Fruit fly (Drosophila melanogaster) whole organism, embryonic: Measurements from ENCODE around the gene soti.

Source experiments
- Awh ChIP-seq: fragments of 200-800 bp; sonication (Bioruptor generic); IDR thresholded peaks from 2 replicates; pipeline ENCODE4, ENCODE4 v1.3.6; 2022; ENCODE audit warnings: missing biosample characterization, missing genetic modification characterization
- Bdp1 ChIP-seq: fragments of 200-800 bp; sonication (Bioruptor generic); optimal IDR thresholded peaks from 3 replicates; lab custom pipeline; 2016; ENCODE audit warnings: missing biosample characterization, missing genetic modification characterization
- CG10543 ChIP-seq: fragments of 200-800 bp; sonication (Bioruptor generic); optimal IDR thresholded peaks from 3 replicates; lab custom pipeline; 2017; ENCODE audit warnings: missing biosample characterization, mild to moderate bottlenecking, missing genetic modification characterization, moderate library complexity
- CG12155 ChIP-seq: fragments of 200-800 bp; sonication (Bioruptor generic); optimal IDR thresholded peaks from 3 replicates; lab custom pipeline; 2016; ENCODE audit warnings: missing biosample characterization, missing genetic modification characterization
- CG13424 ChIP-seq: fragments of 200-800 bp; sonication (Bioruptor generic); optimal IDR thresholded peaks from 2 replicates; lab custom pipeline; 2019; ENCODE audit warnings: missing biosample characterization, mild to moderate bottlenecking, missing genetic modification characterization, moderate library complexity
- CG15073 ChIP-seq: fragments of 200-800 bp; sonication (Bioruptor generic); optimal IDR thresholded peaks from 2 replicates; lab custom pipeline; 2016; ENCODE audit warnings: missing biosample characterization, missing genetic modification characterization
- CG1602 ChIP-seq: fragments of 200-800 bp; sonication (Bioruptor generic); optimal IDR thresholded peaks from 3 replicates; lab custom pipeline; 2016; ENCODE audit warnings: missing biosample characterization, missing genetic modification characterization
- CG16815 ChIP-seq: fragments of 200-800 bp; sonication (Bioruptor generic); optimal IDR thresholded peaks from 3 replicates; lab custom pipeline; 2017; ENCODE audit warnings: missing biosample characterization, mild to moderate bottlenecking, missing genetic modification characterization
- CG18599 ChIP-seq: fragments of 200-800 bp; sonication (Bioruptor generic); optimal IDR thresholded peaks from 3 replicates; lab custom pipeline; 2017; ENCODE audit warnings: missing biosample characterization, missing genetic modification characterization, mild to moderate bottlenecking, moderate library complexity, missing genetic modification reagents
- CG3281 ChIP-seq: fragments of 200-800 bp; sonication (Bioruptor generic); optimal IDR thresholded peaks from 3 replicates; lab custom pipeline; 2017; ENCODE audit warnings: missing biosample characterization, mild to moderate bottlenecking, missing genetic modification characterization
- CG4282 ChIP-seq: fragments of 200-800 bp; sonication (Bioruptor generic); optimal IDR thresholded peaks from 2 replicates; lab custom pipeline; 2016; ENCODE audit warnings: missing biosample characterization, missing genetic modification characterization
- CG4854 ChIP-seq: fragments of 200-800 bp; sonication (Bioruptor generic); optimal IDR thresholded peaks from 2 replicates; lab custom pipeline; 2016; ENCODE audit warnings: missing biosample characterization, missing genetic modification characterization, inconsistent platforms
- CG5180 ChIP-seq: fragments of 200-800 bp; sonication (Bioruptor generic); optimal IDR thresholded peaks from 3 replicates; lab custom pipeline; 2017; ENCODE audit warnings: missing biosample characterization, missing genetic modification characterization, mild to moderate bottlenecking, moderate library complexity, missing genetic modification reagents
- CG7745 ChIP-seq: fragments of 200-800 bp; sonication (Bioruptor generic); optimal IDR thresholded peaks from 2 replicates; lab custom pipeline; 2018; ENCODE audit warnings: missing biosample characterization, mild to moderate bottlenecking, missing genetic modification characterization, moderate library complexity
- CG8388 ChIP-seq: fragments of 200-800 bp; sonication (Bioruptor generic); optimal IDR thresholded peaks from 2 replicates; lab custom pipeline; 2019; ENCODE audit warnings: missing biosample characterization, mild to moderate bottlenecking, missing genetic modification characterization, moderate library complexity
- CG9215 ChIP-seq: fragments of 200-800 bp; sonication (Bioruptor generic); IDR thresholded peaks from 2 replicates; pipeline ENCODE4 v1.3.6; 2022; ENCODE audit warnings: missing biosample characterization, missing genetic modification characterization
- CG9932 ChIP-seq: fragments of 200-800 bp; sonication (Bioruptor generic); IDR thresholded peaks from 2 replicates; pipeline ENCODE4 v1.3.6; 2022; ENCODE audit warnings: missing biosample characterization, missing genetic modification characterization
- CkIIα-i1 ChIP-seq: fragments of 200-800 bp; sonication (Bioruptor generic); IDR thresholded peaks from 2 replicates; pipeline ENCODE4 v1.3.6; 2022; ENCODE audit warnings: missing biosample characterization, missing genetic modification characterization
- D19A ChIP-seq: fragments of 200-800 bp; optimal IDR thresholded peaks from 3 replicates; lab custom pipeline; 2019; ENCODE audit warnings: missing biosample characterization, mild to moderate bottlenecking, missing genetic modification characterization, moderate library complexity
- Deaf1 ChIP-seq: fragments of 200-800 bp; optimal IDR thresholded peaks from 3 replicates; lab custom pipeline; 2019; ENCODE audit warnings: missing biosample characterization, mild to moderate bottlenecking, missing genetic modification characterization, moderate library complexity
- Doc3 ChIP-seq: fragments of 200-800 bp; sonication (Bioruptor generic); IDR thresholded peaks from 3 replicates; pipeline ENCODE4 v1.3.6; 2022; ENCODE audit warnings: missing biosample characterization, missing genetic modification characterization; ENCODE audit not compliant: partially characterized antibody
- Drgx ChIP-seq: fragments of 200-800 bp; sonication (Bioruptor generic); IDR thresholded peaks from 2 replicates; pipeline ENCODE4 v1.3.6; 2022; ENCODE audit warnings: missing biosample characterization, missing genetic modification characterization
- Elba2 ChIP-seq: fragments of 200-800 bp; sonication (Bioruptor generic); optimal IDR thresholded peaks from 3 replicates; lab custom pipeline; 2016; ENCODE audit warnings: missing biosample characterization, missing genetic modification characterization
- Ets97D ChIP-seq: fragments of 200-800 bp; sonication (Bioruptor generic); optimal IDR thresholded peaks from 3 replicates; lab custom pipeline; 2016; ENCODE audit warnings: missing biosample characterization, missing genetic modification characterization
- Fer1 ChIP-seq: fragments of 200-800 bp; sonication (Bioruptor generic); optimal IDR thresholded peaks from 2 replicates; lab custom pipeline; 2017; ENCODE audit warnings: missing biosample characterization, mild to moderate bottlenecking, missing genetic modification characterization
- H15 ChIP-seq: fragments of 200-800 bp; sonication (Bioruptor generic); IDR thresholded peaks from 3 replicates; pipeline ENCODE4 v1.3.6; 2022; ENCODE audit warnings: missing biosample characterization, missing genetic modification characterization
- HmgZ ChIP-seq: fragments of 200-800 bp; sonication (Bioruptor generic); optimal IDR thresholded peaks from 2 replicates; lab custom pipeline; 2018; ENCODE audit warnings: missing biosample characterization, mild to moderate bottlenecking, missing genetic modification characterization
- Jarid2 ChIP-seq: fragments of 200-800 bp; sonication (Bioruptor generic); optimal IDR thresholded peaks from 3 replicates; lab custom pipeline; 2017; ENCODE audit warnings: mild to moderate bottlenecking, missing biosample characterization, missing genetic modification reagents, missing genetic modification characterization
- Med ChIP-seq: fragments of 200-800 bp; sonication (Bioruptor generic); peaks from one replicate; lab custom pipeline; 2016; ENCODE audit warnings: missing biosample characterization, missing genetic modification characterization, mild to moderate bottlenecking, inconsistent platforms, moderate library complexity
- Usf ChIP-seq: fragments of 200-800 bp; sonication (Bioruptor generic); optimal IDR thresholded peaks from 2 replicates; lab custom pipeline; 2017; ENCODE audit warnings: missing genotype, missing biosample characterization, missing genetic modification characterization
- Vsx1 ChIP-seq: fragments of 200-800 bp; sonication (Bioruptor generic); optimal IDR thresholded peaks from 2 replicates; lab custom pipeline; 2017; ENCODE audit warnings: missing biosample characterization, mild to moderate bottlenecking, missing genetic modification characterization, missing genetic modification reagents
- abd-A ChIP-seq: fragments of 200-800 bp; sonication (Bioruptor generic); optimal IDR thresholded peaks from 3 replicates; lab custom pipeline; 2019; ENCODE audit warnings: missing biosample characterization, mild to moderate bottlenecking, missing genetic modification characterization, moderate library complexity
- chm ChIP-seq: fragments of 200-800 bp; sonication (Bioruptor generic); IDR thresholded peaks from 2 replicates; pipeline ENCODE4 v1.3.6; 2022; ENCODE audit warnings: missing biosample characterization, missing genetic modification characterization
- gsb ChIP-seq: fragments of 200-800 bp; sonication (Bioruptor generic); IDR thresholded peaks from 2 replicates; pipeline ENCODE4 v1.3.6; 2022; ENCODE audit warnings: missing biosample characterization, missing genetic modification characterization
- hb ChIP-seq: fragments of 200-800 bp; sonication (Bioruptor generic); IDR thresholded peaks from 3 replicates; pipeline ENCODE4 v1.3.6; 2022; ENCODE audit warnings: missing biosample characterization, missing genetic modification characterization; ENCODE audit not compliant: partially characterized antibody
- hth ChIP-seq: fragments of >200 bp; optimal IDR thresholded peaks from 2 replicates; lab custom pipeline; 2017; ENCODE audit warnings: inconsistent platforms
- kay ChIP-seq: fragments of 200-800 bp; sonication (Bioruptor generic); optimal IDR thresholded peaks from 2 replicates; lab custom pipeline; 2016; ENCODE audit warnings: missing biosample characterization, missing genetic modification characterization
- lbe ChIP-seq: fragments of 200-800 bp; sonication (Bioruptor generic); optimal IDR thresholded peaks from 2 replicates; lab custom pipeline; 2016; ENCODE audit warnings: missing biosample characterization, mild to moderate bottlenecking, missing genetic modification characterization
- oc ChIP-seq: fragments of 200-800 bp; sonication (Bioruptor generic); optimal IDR thresholded peaks from 2 replicates; lab custom pipeline; 2018; ENCODE audit warnings: missing biosample characterization, mild to moderate bottlenecking, missing genetic modification characterization, moderate library complexity
- odd ChIP-seq: fragments of 200-800 bp; sonication (Bioruptor generic); optimal IDR thresholded peaks from 2 replicates; lab custom pipeline; 2017; ENCODE audit warnings: missing biosample characterization, mild to moderate bottlenecking, missing genetic modification characterization
- otp ChIP-seq: fragments of 200-800 bp; sonication (Bioruptor generic); IDR thresholded peaks from 3 replicates; pipeline ENCODE4, ENCODE4 v1.3.6; 2022; ENCODE audit warnings: missing biosample characterization, missing genetic modification characterization
- pb ChIP-seq: fragments of 200-800 bp; sonication (Bioruptor generic); optimal IDR thresholded peaks from 3 replicates; lab custom pipeline; 2016; ENCODE audit warnings: missing biosample characterization, missing genetic modification characterization
- prd ChIP-seq, 3 experiments: fragments of >200 bp in 2 of 3; fragments of 200-800 bp in 1 of 3; sonication (Bioruptor generic) in 1 of 3; optimal IDR thresholded peaks in 2 of 3; IDR thresholded peaks in 1 of 3; 2 replicates in 2 of 3; 3 replicates in 1 of 3; pipeline versions ENCODE4 v1.3.6 to Lab custom; 2017 to 2022; ENCODE audit warnings: missing biosample characterization in 1 of 3, missing genetic modification characterization in 1 of 3
- pzg ChIP-seq: fragments of 200-800 bp; sonication (Bioruptor generic); optimal IDR thresholded peaks from 3 replicates; lab custom pipeline; 2018; ENCODE audit warnings: missing biosample characterization, mild to moderate bottlenecking, missing genetic modification characterization, moderate library complexity
- stwl ChIP-seq: fragments of 200-800 bp; sonication (Bioruptor generic); optimal IDR thresholded peaks from 3 replicates; lab custom pipeline; 2018; ENCODE audit warnings: missing biosample characterization, mild to moderate bottlenecking, missing genetic modification characterization, moderate library complexity
- tin ChIP-seq: fragments of 200-800 bp; sonication (Bioruptor generic); optimal IDR thresholded peaks from 3 replicates; lab custom pipeline; 2016; ENCODE audit warnings: missing biosample characterization, missing genetic modification characterization
- tll ChIP-seq, 2 experiments: fragments of 200-800 bp in 1 of 2; fragments of >200 bp in 1 of 2; sonication (Bioruptor generic) in 1 of 2; optimal IDR thresholded peaks; 2 replicates each; lab custom pipeline; 2017 to 2019; ENCODE audit warnings: missing biosample characterization in 2 of 2, missing genetic modification characterization in 2 of 2, mild to moderate bottlenecking in 1 of 2, moderate library complexity in 1 of 2
- toy ChIP-seq: fragments of 200-800 bp; sonication (Bioruptor generic); IDR thresholded peaks from 2 replicates; pipeline ENCODE4 v1.3.6; 2022; ENCODE audit warnings: missing biosample characterization, missing genetic modification characterization
- yki ChIP-seq: fragments of >200 bp; optimal IDR thresholded peaks from 3 replicates; lab custom pipeline; 2018
- zfh2 ChIP-seq: fragments of 200-800 bp; sonication (Bioruptor generic); optimal IDR thresholded peaks from 2 replicates; lab custom pipeline; 2016; ENCODE audit warnings: missing biosample characterization, missing genetic modification characterization

Gene soti

DNA sequence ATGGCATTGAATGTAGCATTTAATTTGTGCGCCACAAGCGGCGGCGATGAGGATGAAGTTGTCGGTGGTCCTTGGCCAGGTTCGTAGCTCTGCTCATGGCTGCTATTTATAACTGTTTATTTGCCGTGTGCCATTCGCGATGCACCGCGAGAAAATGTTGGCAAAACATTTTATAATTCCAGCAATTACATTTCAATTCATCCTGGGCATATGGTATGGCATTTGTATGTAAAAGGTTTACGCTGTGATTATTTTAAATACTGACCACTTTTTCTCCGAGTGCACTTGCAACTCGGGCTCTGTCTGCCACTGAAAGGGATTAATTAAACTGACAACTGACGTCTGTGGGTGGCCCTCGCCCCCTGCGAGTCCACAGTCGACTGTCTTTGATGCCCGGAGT lies 24.9 kb downstream of the soti start (continued):
- no peak for TF ChIP-seq Elba2
- TF ChIP-seq CG12155 (GFP tag; lab: Kevin White, UChicago) = no peak
- peak; percentile 46; the same call in 1 of the 3 replicates for TF ChIP-seq otp (GFP tag; lab: Robert Waterston, UW)
- no peak for TF ChIP-seq Deaf1 (tag; lab: Kevin White, UChicago)
- peak; percentile 65 for TF ChIP-seq CG18599
- no peak for TF ChIP-seq CG15073
- TF ChIP-seq kay (GFP tag; lab: Kevin White, UChicago) = no peak
- no peak for TF ChIP-seq HmgZ (tag; lab: Kevin White, UChicago)
- TF ChIP-seq CG9932 (GFP tag; lab: Robert Waterston, UW) = peak; percentile 42
- TF ChIP-seq CkIIα-i1 (GFP tag; lab: Robert Waterston, UW) = no peak
- peak; percentile 91 for TF ChIP-seq Med (GFP tag; lab: Kevin White, UChicago)
- TF ChIP-seq CG13424 = peak; percentile 5
- no peak for TF ChIP-seq hb
- TF ChIP-seq D19A (tag; lab: Kevin White, UChicago) = no peak
- no peak for TF ChIP-seq tin (GFP tag; lab: Kevin White, UChicago)
- TF ChIP-seq stwl (tag; lab: Kevin White, UChicago) = no peak
- no peak for TF ChIP-seq prd (optimal IDR thresholded peaks at IDR 0.05; lab: Kevin White, UChicago)
- peak; percentile 71 for TF ChIP-seq prd (GFP tag; IDR thresholded peaks at IDR 0.05; lab: Robert Waterston, UW)
- TF ChIP-seq tll (GFP tag; optimal IDR thresholded peaks at IDR 0.05; lab: Kevin White, UChicago) = no peak
- TF ChIP-seq oc (tag; lab: Kevin White, UChicago) = no peak
- peak; percentile 34 for TF ChIP-seq Fer1
- TF ChIP-seq Vsx1 (GFP tag; lab: Kevin White, UChicago) = no peak
- TF ChIP-seq CG10543 (GFP tag; lab: Kevin White, UChicago) = no peak
- no peak for TF ChIP-seq CG4282
- TF ChIP-seq lbe = no peak
- TF ChIP-seq Jarid2 = no peak
- no peak for TF ChIP-seq Awh (GFP tag; lab: Robert Waterston, UW)
- peak; percentile 54 for TF ChIP-seq Drgx (GFP tag; lab: Robert Waterston, UW)
- no peak for TF ChIP-seq CG1602 (GFP tag; lab: Kevin White, UChicago)
- no peak for TF ChIP-seq CG8388 (GFP tag; lab: Kevin White, UChicago)
- no peak for TF ChIP-seq CG9215 (GFP tag; lab: Robert Waterston, UW)
- TF ChIP-seq Usf (GFP tag; lab: Kevin White, UChicago) = no peak
- TF ChIP-seq Bdp1 (GFP tag; lab: Kevin White, UChicago) = no peak
- no peak for TF ChIP-seq CG3281 (GFP tag; lab: Kevin White, UChicago)

- TF ChIP-seq gsb (GFP tag; lab: Robert Waterston, UW) = no peak
- TF ChIP-seq toy (GFP tag; lab: Robert Waterston, UW) = no peak
- TF ChIP-seq Doc3 = no peak
- no peak for TF ChIP-seq CG7745 (tag; lab: Kevin White, UChicago)
- TF ChIP-seq CG9932 (GFP tag; lab: Robert Waterston, UW) = no peak
- no peak for TF ChIP-seq CG18599
These were observed 26.9 kb downstream of the soti start for dm6 chr3R:14354599-14354998.

- TF ChIP-seq pb (GFP tag; lab: Kevin White, UChicago) (no peak), chm (GFP tag; lab: Robert Waterston, UW) (no peak), Elba2 (no peak), H15 (GFP tag; lab: Robert Waterston, UW) (peak; percentile 30; the same call in 1 of the 3 replicates), CG16815 (GFP tag; lab: Kevin White, UChicago) (peak; percentile 39), CG4854 (peak; percentile 4), hth (lab: Kevin White, UChicago) (no peak), abd-A (tag; lab: Kevin White, UChicago) (no peak), yki (lab: Kevin White, UChicago) (no peak), Ets97D (GFP tag; lab: Kevin White, UChicago) (no peak), pzg (GFP tag; lab: Kevin White, UChicago) (no peak), zfh2 (GFP tag; lab: Kevin White, UChicago) (no peak), stwl (tag; lab: Kevin White, UChicago) (no peak), odd (GFP tag; lab: Kevin White, UChicago) (peak; percentile 63), HmgZ (tag; lab: Kevin White, UChicago) (peak; percentile 14), Awh (GFP tag; lab: Robert Waterston, UW) (peak; percentile 39; the same call in 1 of the 2 replicates), CG5180 (GFP tag; lab: Kevin White, UChicago) (peak; percentile 67)
These were observed 27.8 kb downstream of the soti start for dm6 chr3R:14353733-14354152.
